Worm (Caenorhabditis elegans): ENCODE data around the gene metr-1.

Gene metr-1

ce11 chrII:10964748-10965147 is 38.4 kb downstream of the metr-1 start:
- TF ChIP-seq nhr-6 (tag; optimal IDR thresholded peaks at IDR 0.05) (no peak), ztf-11 (tag; optimal IDR thresholded peaks at IDR 0.05) (no peak), ama-1 (optimal IDR thresholded peaks at IDR 0.05) (no peak), alr-1 (tag; optimal IDR thresholded peaks at IDR 0.05) (no peak), lin-11 (tag; optimal IDR thresholded peaks at IDR 0.05) (no peak), elt-3 (tag; optimal IDR thresholded peaks at IDR 0.05) (no peak), ztf-4 (tag; optimal IDR thresholded peaks at IDR 0.05) (no peak), crh-2 (tag; optimal IDR thresholded peaks at IDR 0.05) (no peak), nhr-11 (tag; optimal IDR thresholded peaks at IDR 0.05) (no peak), lsy-2 (tag; optimal IDR thresholded peaks at IDR 0.05) (no peak), ZK546.5 (tag; optimal IDR thresholded peaks at IDR 0.05) (no peak), nhr-237 (tag; optimal IDR thresholded peaks at IDR 0.05) (no peak), nhr-23 (tag; optimal IDR thresholded peaks at IDR 0.05) (no peak), fos-1 (tag; optimal IDR thresholded peaks at IDR 0.05) (no peak), ceh-16 (tag; optimal IDR thresholded peaks at IDR 0.05) (no peak), mab-5 (tag; optimal IDR thresholded peaks at IDR 0.05) (no peak), nhr-21 (tag; optimal IDR thresholded peaks at IDR 0.05) (no peak), nhr-77 (tag; optimal IDR thresholded peaks at IDR 0.05) (no peak), sma-3 (GFP tag; optimal IDR thresholded peaks at IDR 0.05) (no peak)

ce11 chrII:10970625-10971024 is 44.3 kb downstream of the metr-1 start:
- no peak for TF ChIP-seq crh-2 (tag; optimal IDR thresholded peaks at IDR 0.05)
- TF ChIP-seq sma-9 (GFP tag; optimal IDR thresholded peaks at IDR 0.05) = peak; percentile 3
- no peak for TF ChIP-seq sma-9 (tag; optimal IDR thresholded peaks at IDR 0.05)

ce11 chrII:10971677-10972076 is 45.3 kb downstream of the metr-1 start:
- TF ChIP-seq unc-55 (GFP tag; optimal IDR thresholded peaks at IDR 0.05) (no peak), nhr-25 (tag; optimal IDR thresholded peaks at IDR 0.05) (no peak), nhr-23 (tag; optimal IDR thresholded peaks at IDR 0.05) (no peak), zag-1 (tag; optimal IDR thresholded peaks at IDR 0.05) (no peak), ceh-82 (tag; optimal IDR thresholded peaks at IDR 0.05) (no peak), dmd-4 (tag; optimal IDR thresholded peaks at IDR 0.05) (no peak), nhr-21 (tag; optimal IDR thresholded peaks at IDR 0.05) (no peak), lsy-2 (tag; optimal IDR thresholded peaks at IDR 0.05) (no peak), aly-2 (tag; optimal IDR thresholded peaks at IDR 0.05) (no peak), elt-1 (tag; optimal IDR thresholded peaks at IDR 0.05) (no peak), lin-39 (tag; optimal IDR thresholded peaks at IDR 0.05) (no peak), peb-1 (tag; optimal IDR thresholded peaks at IDR 0.05) (no peak), ztf-11 (tag; optimal IDR thresholded peaks at IDR 0.05) (no peak)

ce11 chrII:10975239-10975638 is 48.9 kb downstream of the metr-1 start, which contains the start of gene ptp-3:
Gene ptp-3, plus strand, starts transcription at chrII:10975539.
- TF ChIP-seq fos-1 (tag; optimal IDR thresholded peaks at IDR 0.05) = no peak
- no peak for TF ChIP-seq sma-3 (GFP tag; optimal IDR thresholded peaks at IDR 0.05)

Measured in whole organism, L2 larva.